Fruit fly (Drosophila melanogaster) whole organism, adult: ENCODE measurements around the gene Moe.
A peak's percentile ranks its signal among the peaks of the same experiment; 100 is the strongest.

Source experiments
- CG11617 ChIP-seq: fragments of 200-800 bp; sonication (Bioruptor generic); optimal IDR thresholded peaks from 2 replicates; lab custom pipeline; 2017; ENCODE audit warnings: mild to moderate bottlenecking, missing biosample characterization, missing genetic modification reagents, missing genetic modification characterization
- CG12768 ChIP-seq: fragments of 200-800 bp; sonication (Bioruptor generic); optimal IDR thresholded peaks from 2 replicates; lab custom pipeline; 2017; ENCODE audit warnings: missing biosample characterization, missing genetic modification characterization, mild to moderate bottlenecking, moderate library complexity, missing genetic modification reagents
- CG14711 ChIP-seq: fragments of 200-800 bp; sonication (Bioruptor generic); optimal IDR thresholded peaks from 2 replicates; lab custom pipeline; 2018; ENCODE audit warnings: missing biosample characterization, mild to moderate bottlenecking, missing genetic modification characterization, moderate library complexity
- CG1620 ChIP-seq: fragments of 200-800 bp; sonication (Bioruptor generic); optimal IDR thresholded peaks from 2 replicates; lab custom pipeline; 2016; ENCODE audit warnings: missing biosample characterization, missing genetic modification characterization
- CG33017 ChIP-seq: fragments of 200-800 bp; sonication (Bioruptor generic); optimal IDR thresholded peaks from 2 replicates; lab custom pipeline; 2018; ENCODE audit warnings: missing biosample characterization, mild to moderate bottlenecking, missing genetic modification characterization, moderate library complexity
- CG5204 ChIP-seq: fragments of 200-800 bp; sonication (Bioruptor generic); optimal IDR thresholded peaks from 2 replicates; lab custom pipeline; 2016; ENCODE audit warnings: missing biosample characterization, missing genetic modification characterization
- CG7045 ChIP-seq: fragments of 200-800 bp; sonication (Bioruptor generic); optimal IDR thresholded peaks from 2 replicates; lab custom pipeline; 2017; ENCODE audit warnings: missing biosample characterization, mild to moderate bottlenecking, missing genetic modification characterization
- CG7101 ChIP-seq: fragments of 200-800 bp; sonication (Bioruptor generic); optimal IDR thresholded peaks from 2 replicates; lab custom pipeline; 2018; ENCODE audit warnings: missing biosample characterization, mild to moderate bottlenecking, missing genetic modification characterization, moderate library complexity
- Clk ChIP-seq: fragments of 200-800 bp; sonication (Bioruptor generic); optimal IDR thresholded peaks from 2 replicates; lab custom pipeline; 2017; ENCODE audit warnings: missing biosample characterization, missing genetic modification characterization
- Crg-1 ChIP-seq: fragments of 200-800 bp; sonication (Bioruptor generic); optimal IDR thresholded peaks from 2 replicates; lab custom pipeline; 2016; ENCODE audit warnings: missing biosample characterization, missing genetic modification characterization
- Hr96 ChIP-seq: fragments of 200-800 bp; sonication (Bioruptor generic); optimal IDR thresholded peaks from 2 replicates; lab custom pipeline; 2016; ENCODE audit warnings: missing biosample characterization, missing genetic modification characterization
- Mnt ChIP-seq: fragments of 200-800 bp; sonication (Bioruptor generic); optimal IDR thresholded peaks from 2 replicates; lab custom pipeline; 2016; ENCODE audit warnings: missing biosample characterization, mild to moderate bottlenecking, missing genetic modification characterization
- bab1 ChIP-seq: fragments of 200-800 bp; sonication (Bioruptor generic); optimal IDR thresholded peaks from 3 replicates; lab custom pipeline; 2019; ENCODE audit warnings: missing biosample characterization, mild to moderate bottlenecking, missing genetic modification characterization, moderate library complexity
- cic ChIP-seq: fragments of 200-800 bp; sonication (Bioruptor generic); optimal IDR thresholded peaks from 2 replicates; lab custom pipeline; 2017; ENCODE audit warnings: missing biosample characterization, mild to moderate bottlenecking, missing genetic modification characterization, moderate library complexity
- cnc ChIP-seq, 2 experiments: fragments of >200 bp; optimal IDR thresholded peaks; 2 replicates each; lab custom pipeline; 2017
- kay ChIP-seq: fragments of 200-800 bp; sonication (Bioruptor generic); peaks from one replicate; lab custom pipeline; 2016; ENCODE audit warnings: missing biosample characterization, missing genetic modification characterization, borderline replicate concordance
- ovo ChIP-seq: fragments of 200-800 bp; sonication (Bioruptor generic); optimal IDR thresholded peaks from 2 replicates; lab custom pipeline; 2016; ENCODE audit warnings: missing biosample characterization, missing genetic modification characterization
- pad ChIP-seq: fragments of 200-800 bp; sonication (Bioruptor generic); optimal IDR thresholded peaks from 3 replicates; lab custom pipeline; 2017; ENCODE audit warnings: missing biosample characterization, missing genetic modification characterization, mild to moderate bottlenecking, moderate library complexity, missing genetic modification reagents
- tj ChIP-seq: fragments of 200-800 bp; sonication (Bioruptor generic); optimal IDR thresholded peaks from 3 replicates; lab custom pipeline; 2017; ENCODE audit warnings: missing biosample characterization, mild to moderate bottlenecking, missing genetic modification characterization, moderate library complexity
- toe ChIP-seq: fragments of 200-800 bp; sonication (Bioruptor generic); optimal IDR thresholded peaks from 2 replicates; lab custom pipeline; 2016; ENCODE audit warnings: missing biosample characterization, missing genetic modification characterization

The Moe gene

DNA sequence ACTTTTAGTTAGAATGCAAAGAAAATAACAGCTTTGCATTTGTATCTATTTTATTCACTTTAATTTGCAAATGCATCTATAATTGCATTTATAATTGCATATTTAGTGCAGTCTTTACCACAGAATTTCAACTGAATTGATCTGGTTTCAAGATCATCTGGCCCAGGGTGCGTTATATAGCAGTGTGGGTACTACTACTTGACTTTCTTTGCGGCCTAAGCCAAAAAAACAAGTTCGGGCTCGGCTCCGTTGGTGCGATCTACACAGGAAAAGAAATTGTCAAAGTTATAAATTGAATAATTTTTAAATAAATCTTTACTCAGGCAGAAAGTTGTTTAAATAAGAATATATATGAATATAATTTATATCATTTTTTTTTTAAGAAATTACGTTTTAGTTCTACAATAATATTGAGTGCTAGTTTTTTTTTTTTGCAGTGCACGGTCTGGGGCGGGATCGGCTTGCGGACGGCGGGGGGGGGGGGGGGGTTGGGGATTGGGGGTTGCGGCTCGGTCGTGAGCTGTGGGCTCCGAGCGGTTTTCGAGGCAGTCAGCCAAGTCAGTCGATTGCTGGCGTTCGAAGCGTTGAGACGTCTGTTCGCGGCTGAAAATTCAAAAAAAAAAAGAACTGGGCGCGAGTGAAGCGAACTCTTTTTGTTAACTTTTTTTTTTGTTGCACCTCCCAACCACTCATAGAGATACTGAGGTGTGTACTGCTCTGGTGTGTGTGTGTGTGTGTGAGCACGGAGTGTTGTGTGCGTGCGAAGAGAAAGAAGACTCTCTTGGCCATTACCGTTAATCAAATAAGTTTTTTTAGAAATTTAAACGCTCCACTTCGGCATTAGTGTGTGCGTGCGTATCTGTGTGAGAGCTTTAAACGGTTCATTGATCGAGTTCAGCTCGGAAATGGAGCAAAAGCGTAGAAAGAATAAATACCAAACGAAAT is 34.3 kb downstream of the Moe start:
- TF ChIP-seq bab1 (GFP tag; lab: Kevin White, UChicago), result peak; percentile 94
- TF ChIP-seq CG7101, result peak; percentile 64
- peak; percentile 25 for TF ChIP-seq pad
- no peak for TF ChIP-seq kay (GFP tag; lab: Kevin White, UChicago)
- peak; percentile 48 for TF ChIP-seq tj (GFP tag; lab: Kevin White, UChicago)
- peak; percentile 13 for TF ChIP-seq CG7045 (GFP tag; lab: Kevin White, UChicago)
- TF ChIP-seq CG14711 (tag; lab: Kevin White, UChicago), result peak; percentile 66
- no peak for TF ChIP-seq toe
- TF ChIP-seq CG11617 (GFP tag; lab: Kevin White, UChicago), result peak; percentile 21

DNA sequence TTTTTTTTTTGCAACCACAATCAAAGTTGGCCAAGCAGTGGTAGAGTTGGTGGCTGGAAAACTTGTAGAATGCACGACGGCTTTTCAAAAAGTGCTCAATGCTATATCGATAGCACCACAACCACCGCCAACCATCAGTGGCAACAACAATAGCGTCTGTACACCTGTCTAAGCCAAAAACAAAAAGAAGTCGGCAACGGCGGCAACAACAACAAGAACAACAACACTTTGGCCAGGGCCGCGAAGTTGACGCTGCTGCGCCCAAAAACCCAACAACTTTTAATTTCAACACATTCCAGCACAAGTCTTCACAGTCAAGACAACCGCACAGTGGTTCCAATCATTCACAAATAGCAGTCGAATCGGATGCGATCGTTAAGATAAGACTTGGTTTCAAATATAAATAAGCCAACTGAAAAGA is 35.0 kb downstream of the Moe start:
- no peak for TF ChIP-seq CG1620 (GFP tag; lab: Kevin White, UChicago)
- no peak for TF ChIP-seq CG7045 (GFP tag; lab: Kevin White, UChicago)
- no peak for TF ChIP-seq Hr96 (GFP tag; lab: Kevin White, UChicago)
- TF ChIP-seq toe, result no peak
- no peak for TF ChIP-seq pad
- no peak for TF ChIP-seq bab1 (GFP tag; lab: Kevin White, UChicago)
- TF ChIP-seq Crg-1 (GFP tag; lab: Kevin White, UChicago), result no peak
- TF ChIP-seq CG12768 (GFP tag; lab: Kevin White, UChicago), result no peak
- no peak for TF ChIP-seq CG11617 (GFP tag; lab: Kevin White, UChicago)
- no peak for TF ChIP-seq Mnt
- no peak for TF ChIP-seq kay (GFP tag; lab: Kevin White, UChicago)
- no peak for TF ChIP-seq CG7101
- no peak for TF ChIP-seq Clk
- no peak for TF ChIP-seq tj (GFP tag; lab: Kevin White, UChicago)

DNA sequence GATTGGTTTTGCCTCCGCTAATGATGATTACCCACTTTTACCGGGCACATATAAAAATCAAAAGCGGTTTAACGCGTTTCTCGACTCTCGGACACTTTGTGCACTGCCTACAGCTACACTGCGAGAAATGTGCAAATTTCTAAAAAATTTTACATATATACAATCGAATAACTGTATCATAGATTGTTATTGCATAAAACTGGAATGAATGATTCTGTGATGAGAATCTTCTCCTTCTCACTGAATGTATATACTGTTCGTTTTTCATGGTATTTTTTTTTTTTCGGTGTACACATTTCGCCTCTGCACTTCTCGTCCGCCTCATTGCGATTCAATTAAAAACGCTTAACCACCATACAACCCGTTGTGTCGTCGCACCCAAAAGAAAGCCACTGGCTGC is 36.9 kb downstream of the Moe start:
- TF ChIP-seq cnc (optimal IDR thresholded peaks at IDR 0.05; lab: Kevin White, UChicago) (no peak), CG5204 (GFP tag; lab: Kevin White, UChicago) (no peak)

DNA sequence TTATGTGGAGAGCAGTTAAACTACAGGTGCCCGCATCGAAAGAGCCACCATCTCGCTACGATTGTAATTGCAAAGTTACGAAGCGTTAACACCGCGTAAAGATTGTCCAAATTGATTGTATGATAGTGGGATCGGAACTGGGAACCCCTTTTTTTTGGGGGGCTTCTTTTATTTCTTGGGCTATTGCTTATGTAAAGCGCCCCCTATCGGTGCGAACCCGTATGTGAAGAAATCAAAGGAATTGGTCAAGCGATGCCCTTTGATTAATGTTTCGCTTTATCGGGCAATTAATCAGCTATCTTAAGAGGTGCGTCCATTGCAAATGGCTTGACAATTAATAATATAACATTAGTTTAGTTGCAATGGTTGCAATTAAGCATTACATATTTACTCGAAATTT is 38.6 kb downstream of the Moe start:
- TF ChIP-seq CG12768 (GFP tag; lab: Kevin White, UChicago) (no peak), CG33017 (tag; lab: Kevin White, UChicago) (no peak), Clk (no peak), CG7045 (GFP tag; lab: Kevin White, UChicago) (no peak), cic (GFP tag; lab: Kevin White, UChicago) (no peak), CG7101 (no peak), Hr96 (GFP tag; lab: Kevin White, UChicago) (no peak), cnc (optimal IDR thresholded peaks at IDR 0.05; lab: Kevin White, UChicago) (no peak), ovo (GFP tag; lab: Kevin White, UChicago) (no peak), toe (no peak), CG11617 (GFP tag; lab: Kevin White, UChicago) (no peak), bab1 (GFP tag; lab: Kevin White, UChicago) (no peak), Mnt (no peak)

DNA sequence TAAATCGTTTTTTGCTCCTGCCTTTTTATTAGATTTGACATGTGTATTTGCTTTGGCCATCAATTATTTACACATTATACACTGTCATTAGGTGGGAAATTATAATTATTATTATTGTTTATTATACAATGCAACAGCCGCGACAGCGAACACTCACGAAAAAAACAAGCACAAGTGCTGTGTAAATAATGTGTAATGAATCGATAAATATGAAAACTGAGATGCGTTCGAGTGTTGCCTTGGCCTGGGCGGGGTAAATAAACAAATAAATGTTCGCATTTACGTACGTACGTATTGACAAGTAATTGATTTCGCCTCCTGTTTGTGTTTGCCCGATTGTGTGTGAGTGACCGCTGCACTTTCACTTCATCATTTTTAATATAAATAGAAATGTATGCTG is 39.5 kb downstream of the Moe start:
- no peak for TF ChIP-seq CG1620 (GFP tag; lab: Kevin White, UChicago)
- TF ChIP-seq Crg-1 (GFP tag; lab: Kevin White, UChicago), result no peak
- TF ChIP-seq Hr96 (GFP tag; lab: Kevin White, UChicago), result no peak
- no peak for TF ChIP-seq ovo (GFP tag; lab: Kevin White, UChicago)
- no peak for TF ChIP-seq pad
- TF ChIP-seq CG11617 (GFP tag; lab: Kevin White, UChicago), result no peak
- no peak for TF ChIP-seq Mnt
- TF ChIP-seq CG33017 (tag; lab: Kevin White, UChicago), result no peak
- TF ChIP-seq bab1 (GFP tag; lab: Kevin White, UChicago), result no peak
- no peak for TF ChIP-seq CG12768 (GFP tag; lab: Kevin White, UChicago)

DNA sequence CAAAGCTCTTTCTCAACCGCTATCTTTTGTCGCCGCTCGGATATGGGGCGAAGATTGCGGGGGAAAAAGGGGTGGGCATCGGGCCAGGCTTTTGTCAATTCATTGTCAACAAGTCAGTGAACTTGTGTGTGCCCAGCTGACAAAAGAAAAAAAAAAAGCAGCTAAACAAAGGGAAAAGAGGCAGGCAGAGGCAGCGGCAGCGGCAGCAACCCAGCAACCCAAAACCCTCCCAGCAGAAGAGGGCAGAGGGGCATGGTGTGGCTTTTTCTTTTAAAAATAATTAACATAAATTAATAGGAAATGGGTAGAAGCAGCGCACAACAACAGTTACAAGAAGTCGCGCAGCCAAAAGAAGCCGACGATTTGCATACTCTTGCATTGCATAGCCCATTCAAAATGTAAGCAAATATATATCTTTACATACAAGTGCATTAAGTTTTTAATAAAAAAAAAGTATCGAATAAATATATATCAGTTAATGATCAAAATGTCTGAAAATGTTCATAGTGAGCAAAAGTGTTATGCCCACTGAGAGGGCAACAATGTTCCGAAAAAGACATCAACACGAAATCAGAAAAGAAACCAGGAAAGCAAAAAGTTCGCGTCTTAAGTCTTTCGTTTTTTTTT is 40.9 kb downstream of the Moe start:
- TF ChIP-seq kay (GFP tag; lab: Kevin White, UChicago) (no peak), ovo (GFP tag; lab: Kevin White, UChicago) (no peak), Mnt (no peak), CG7101 (no peak), CG1620 (GFP tag; lab: Kevin White, UChicago) (no peak), Crg-1 (GFP tag; lab: Kevin White, UChicago) (no peak), CG11617 (GFP tag; lab: Kevin White, UChicago) (no peak), CG7045 (GFP tag; lab: Kevin White, UChicago) (no peak), cnc (optimal IDR thresholded peaks at IDR 0.05; lab: Kevin White, UChicago) (no peak), Clk (no peak), pad (no peak), CG33017 (tag; lab: Kevin White, UChicago) (no peak), cic (GFP tag; lab: Kevin White, UChicago) (no peak), Hr96 (GFP tag; lab: Kevin White, UChicago) (no peak), bab1 (GFP tag; lab: Kevin White, UChicago) (no peak)
